Worm (Caenorhabditis elegans) whole organism, L4/young adult: Measurements from ENCODE around the gene C34B4.4.

Experiments used
- dao-5 ChIP-seq: sonication (generic microtip); optimal IDR thresholded peaks from 2 replicates; lab custom pipeline; 2016; ENCODE audit warnings: missing genotype, missing genetic modification characterization, moderate library complexity, missing compliant biosample characterization
- him-1 ChIP-seq: sonication (generic microtip); optimal IDR thresholded peaks from 2 replicates; lab custom pipeline; 2016; ENCODE audit warnings: missing genotype, missing genetic modification reagents, missing genetic modification characterization, missing compliant biosample characterization

DNA sequence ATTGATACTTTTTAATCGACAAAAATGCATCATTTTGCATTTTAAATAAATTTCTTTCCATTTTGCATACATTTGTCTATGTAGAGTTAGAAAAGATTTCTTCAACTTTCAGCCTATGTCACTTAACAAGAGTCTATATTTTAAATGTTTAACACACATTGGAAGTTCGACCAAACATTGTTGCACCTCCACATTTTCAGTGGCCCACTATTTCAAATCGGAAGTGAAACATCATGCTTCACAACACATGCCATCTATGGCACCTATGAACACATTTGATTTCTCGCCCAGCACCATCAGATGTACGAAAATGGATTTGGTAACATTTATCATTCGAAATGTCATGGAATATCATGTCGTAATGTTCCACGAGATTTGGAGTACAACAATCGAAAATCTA, 48.5 kb downstream of the C34B4.4 start, which contains the start of gene dhc-3:
- no peak for TF ChIP-seq him-1 (tag; lab: Kevin White, UChicago)
- TF ChIP-seq dao-5 (tag; lab: Kevin White, UChicago) = no peak
